Worm (Caenorhabditis elegans) whole organism, late embryonic: ENCODE data around the gene Y22F5A.11.

Experiments
- F13H6.1 ChIP-seq: sonication (generic microtip); optimal IDR thresholded peaks from 2 replicates; lab custom pipeline; 2016; ENCODE audit warnings: missing genetic modification characterization, missing compliant biosample characterization
- K02D7.2 ChIP-seq: sonication (generic microtip); optimal IDR thresholded peaks from 2 replicates; lab custom pipeline; 2017; ENCODE audit warnings: mild to moderate bottlenecking, missing genetic modification characterization, missing compliant biosample characterization
- ceh-14 ChIP-seq: sonication (generic microtip); optimal IDR thresholded peaks from 2 replicates; lab custom pipeline; 2016; ENCODE audit warnings: missing genotype, missing genetic modification characterization, missing compliant biosample characterization
- ceh-30 ChIP-seq: fragments of 150-350 bp; optimal IDR thresholded peaks from 2 replicates; lab custom pipeline; 2014; ENCODE audit warnings: missing biosample characterization, missing genetic modification characterization
- che-1 ChIP-seq: sonication (generic microtip); optimal IDR thresholded peaks from 2 replicates; lab custom pipeline; 2016; ENCODE audit warnings: mild to moderate bottlenecking, missing genetic modification characterization, missing compliant biosample characterization
- dve-1 ChIP-seq: sonication (generic microtip); optimal IDR thresholded peaks from 2 replicates; lab custom pipeline; 2017; ENCODE audit warnings: antibody characterized with exemption, mild to moderate bottlenecking, missing genetic modification characterization, missing compliant biosample characterization
- elt-2 ChIP-seq: sonication (generic microtip); optimal IDR thresholded peaks from 2 replicates; lab custom pipeline; 2016; ENCODE audit warnings: missing genetic modification reagents, missing genetic modification characterization, missing compliant biosample characterization
- fkh-10 ChIP-seq: fragments of 150-350 bp; optimal IDR thresholded peaks from 2 replicates; lab custom pipeline; 2014; ENCODE audit warnings: missing biosample characterization, missing genetic modification reagents, missing genetic modification characterization
- hlh-8 ChIP-seq: sonication (generic microtip); optimal IDR thresholded peaks from 2 replicates; lab custom pipeline; 2016; ENCODE audit warnings: missing genotype, missing genetic modification characterization, missing compliant biosample characterization
- nhr-11 ChIP-seq: fragments of 150-350 bp; optimal IDR thresholded peaks from 2 replicates; lab custom pipeline; 2014; ENCODE audit warnings: missing biosample characterization, missing genetic modification characterization
- pha-4 ChIP-seq: fragments of 150-350 bp; optimal IDR thresholded peaks from 2 replicates; lab custom pipeline; 2018; ENCODE audit warnings: missing biosample characterization, missing genetic modification reagents, missing genetic modification characterization
- sox-2 ChIP-seq: fragments of 200-800 bp; sonication (Bioruptor generic); IDR thresholded peaks from 2 replicates; pipeline ENCODE4 v1.3.6; 2022; ENCODE audit warnings: missing genetic modification reagents, missing genetic modification characterization, missing compliant biosample characterization
- ttx-3 ChIP-seq: sonication (generic microtip); optimal IDR thresholded peaks from 2 replicates; lab custom pipeline; 2016; ENCODE audit warnings: missing genetic modification reagents, missing genetic modification characterization, missing compliant biosample characterization

ce11 chrV:10294549-10294948 lies 19.1 kb upstream of the Y22F5A.11 start, which contains the start of gene col-150:
- no peak for TF ChIP-seq ceh-14 (tag; lab: Kevin White, UChicago)
- TF ChIP-seq nhr-11 (tag; lab: Kevin White, UChicago) = no peak
- TF ChIP-seq pha-4 (tag; lab: Kevin White, UChicago) = no peak
- TF ChIP-seq hlh-8 (tag; lab: Kevin White, UChicago) = no peak
- no peak for TF ChIP-seq ttx-3 (tag; lab: Kevin White, UChicago)
- no peak for TF ChIP-seq che-1
- no peak for TF ChIP-seq F13H6.1 (tag; lab: Kevin White, UChicago)
- no peak for TF ChIP-seq sox-2 (GFP tag; lab: Robert Waterston, UW)
- TF ChIP-seq ceh-30 = no peak
- TF ChIP-seq K02D7.2 (tag; lab: Kevin White, UChicago) = no peak
- TF ChIP-seq fkh-10 (GFP tag; lab: Kevin White, UChicago) = no peak
- no peak for TF ChIP-seq elt-2 (tag; lab: Kevin White, UChicago)
- no peak for TF ChIP-seq dve-1 (tag; lab: Kevin White, UChicago)
